Fruit fly (Drosophila melanogaster): ENCODE data around the gene dl.
A peak's percentile ranks its signal among the peaks of the same experiment; 100 is the strongest.

dl gene

DNA sequence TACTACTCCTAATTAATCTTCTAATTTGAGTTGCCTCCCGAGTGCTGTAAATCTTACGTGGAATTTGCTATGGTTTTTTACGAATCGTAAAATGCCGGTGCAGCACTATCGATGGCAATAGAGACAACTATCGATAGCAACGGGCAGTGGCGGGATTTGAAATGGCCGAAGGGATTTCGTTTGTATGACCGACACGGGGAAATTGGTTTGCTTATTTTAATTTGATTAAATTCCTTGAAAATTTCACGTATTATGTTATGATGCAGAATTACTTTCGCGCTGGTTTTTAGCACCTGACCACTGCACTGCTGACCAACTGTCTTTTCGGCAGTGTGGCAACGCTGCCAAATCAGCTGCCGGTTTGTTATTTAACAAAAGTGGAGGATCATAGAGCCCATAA is 34.0 kb upstream of the dl start, which contains the start of the genes GCS2beta and CG5131 (continued):
- no peak for TF ChIP-seq CG8478 (optimal IDR thresholded peaks at IDR 0.05)
- TF ChIP-seq twi (tag; optimal IDR thresholded peaks at IDR 0.05), result peak; percentile 79
- peak; percentile 91 for TF ChIP-seq CG18764 (GFP tag; optimal IDR thresholded peaks at IDR 0.05)
- TF ChIP-seq CG10462 (GFP tag; optimal IDR thresholded peaks at IDR 0.05), result peak; percentile 89
- TF ChIP-seq Stat92E (GFP tag; optimal IDR thresholded peaks at IDR 0.05), result peak in 1 of 3 experiments; percentile 2
- TF ChIP-seq HLH54F (GFP tag; optimal IDR thresholded peaks at IDR 0.05), result peak; percentile 98
- TF ChIP-seq slbo (GFP tag; IDR thresholded peaks at IDR 0.05), result peak; percentile 98
- peak; percentile 93 for TF ChIP-seq CG30431 (GFP tag; optimal IDR thresholded peaks at IDR 0.05)
- TF ChIP-seq ro (GFP tag; IDR thresholded peaks at IDR 0.05), result peak; percentile 75
- TF ChIP-seq CG2199 (GFP tag; IDR thresholded peaks at IDR 0.05), result peak; percentile 86
- peak; percentile 96 for TF ChIP-seq CG30403 (GFP tag; optimal IDR thresholded peaks at IDR 0.05)
- peak; percentile 85 for TF ChIP-seq CG10147 (GFP tag; optimal IDR thresholded peaks at IDR 0.05)
- peak; percentile 71 for TF ChIP-seq CG10543 (GFP tag; optimal IDR thresholded peaks at IDR 0.05)
- TF ChIP-seq ara (GFP tag; IDR thresholded peaks at IDR 0.05), result peak; percentile 84
- peak; percentile 90 for TF ChIP-seq trem (tag; optimal IDR thresholded peaks at IDR 0.05)
- TF ChIP-seq ato (GFP tag; IDR thresholded peaks at IDR 0.05; ENCODE audit: partially characterized antibody), result peak; percentile 75
- peak; percentile 57 for TF ChIP-seq CG8281 (tag; optimal IDR thresholded peaks at IDR 0.05)
- TF ChIP-seq Jarid2 (GFP tag; optimal IDR thresholded peaks at IDR 0.05), result peak; percentile 67
- peak; percentile 66 for TF ChIP-seq CG30020 (tag; optimal IDR thresholded peaks at IDR 0.05)
- TF ChIP-seq chn (GFP tag; optimal IDR thresholded peaks at IDR 0.05), result peak; percentile 97
- peak; percentile 98 for TF ChIP-seq CG2120 (GFP tag; optimal IDR thresholded peaks at IDR 0.05)
- peak; percentile 94 for TF ChIP-seq Optix (GFP tag; IDR thresholded peaks at IDR 0.05)
- peak; percentile 71 for TF ChIP-seq CG15601 (tag; optimal IDR thresholded peaks at IDR 0.05)
- TF ChIP-seq CG14050 (GFP tag; IDR thresholded peaks at IDR 0.05), result peak; percentile 93
- peak; percentile 98 for TF ChIP-seq CG12769 (tag; optimal IDR thresholded peaks at IDR 0.05)
- TF ChIP-seq CG12104 (GFP tag; optimal IDR thresholded peaks at IDR 0.05), result peak; percentile 88
- TF ChIP-seq Dref (GFP tag; IDR thresholded peaks at IDR 0.05), result peak; percentile 86
- TF ChIP-seq CG14441 (GFP tag; IDR thresholded peaks at IDR 0.05), result peak; percentile 95
- TF ChIP-seq CoRest (tag; optimal IDR thresholded peaks at IDR 0.05), result peak; percentile 93
- TF ChIP-seq gsb (GFP tag; IDR thresholded peaks at IDR 0.05), result peak; percentile 89
- peak; percentile 94 for TF ChIP-seq Hr3 (GFP tag; optimal IDR thresholded peaks at IDR 0.05)
- peak; percentile 86 for TF ChIP-seq trh (GFP tag; optimal IDR thresholded peaks at IDR 0.05)
- peak; percentile 87 for TF ChIP-seq Doc2 (GFP tag; IDR thresholded peaks at IDR 0.05)
- TF ChIP-seq CG15696 (tag; optimal IDR thresholded peaks at IDR 0.05), result peak; percentile 82
- peak; percentile 59 for TF ChIP-seq CG12299 (tag; optimal IDR thresholded peaks at IDR 0.05)
- TF ChIP-seq CG13296 (GFP tag; optimal IDR thresholded peaks at IDR 0.05), result peak; percentile 79
- peak; percentile 82 for TF ChIP-seq pzg (GFP tag; optimal IDR thresholded peaks at IDR 0.05)
- peak; percentile 87; the same call in 2 of the 3 replicates for TF ChIP-seq CG3726 (GFP tag; IDR thresholded peaks at IDR 0.05)
- TF ChIP-seq dm (GFP tag; optimal IDR thresholded peaks at IDR 0.05), result peak; percentile 88
- TF ChIP-seq CG8924 (tag; optimal IDR thresholded peaks at IDR 0.05), result peak; percentile 87
- TF ChIP-seq Taf1 (GFP tag; IDR thresholded peaks at IDR 0.05), result peak; percentile 93
- TF ChIP-seq Hr51 (GFP tag; optimal IDR thresholded peaks at IDR 0.05), result peak; percentile 90 to 95
- peak; percentile 41; the same call in 1 of the 2 replicates for TF ChIP-seq crol (GFP tag; IDR thresholded peaks at IDR 0.05)
- TF ChIP-seq onecut (GFP tag; IDR thresholded peaks at IDR 0.05), result no peak
- TF ChIP-seq sug (tag; optimal IDR thresholded peaks at IDR 0.05), result peak; percentile 89
- TF ChIP-seq CG12391 (tag; optimal IDR thresholded peaks at IDR 0.05), result peak; percentile 91
- TF ChIP-seq row (GFP tag; IDR thresholded peaks at IDR 0.05), result peak; percentile 94
- TF ChIP-seq tap (tag; optimal IDR thresholded peaks at IDR 0.05), result peak; percentile 62
- TF ChIP-seq dimm (GFP tag; IDR thresholded peaks at IDR 0.05), result peak; percentile 67
- TF ChIP-seq ems (GFP tag; optimal IDR thresholded peaks at IDR 0.05), result peak; percentile 93
- peak; percentile 58 for TF ChIP-seq ftz-f1 (GFP tag; optimal IDR thresholded peaks at IDR 0.05)
- TF ChIP-seq CG7357 (GFP tag; IDR thresholded peaks at IDR 0.05), result peak; percentile 87
